Fruit fly (Drosophila melanogaster) whole organism, adult: ENCODE measurements around the gene CG7557.

ENCODE experiments used
- CG12768 ChIP-seq: fragments of 200-800 bp; sonication (Bioruptor generic); optimal IDR thresholded peaks from 2 replicates; lab custom pipeline; 2017; ENCODE audit warnings: missing biosample characterization, missing genetic modification characterization, mild to moderate bottlenecking, moderate library complexity, missing genetic modification reagents
- CG33017 ChIP-seq: fragments of 200-800 bp; sonication (Bioruptor generic); optimal IDR thresholded peaks from 2 replicates; lab custom pipeline; 2018; ENCODE audit warnings: missing biosample characterization, mild to moderate bottlenecking, missing genetic modification characterization, moderate library complexity
- CG5204 ChIP-seq: fragments of 200-800 bp; sonication (Bioruptor generic); optimal IDR thresholded peaks from 2 replicates; lab custom pipeline; 2016; ENCODE audit warnings: missing biosample characterization, missing genetic modification characterization
- CG7101 ChIP-seq: fragments of 200-800 bp; sonication (Bioruptor generic); optimal IDR thresholded peaks from 2 replicates; lab custom pipeline; 2018; ENCODE audit warnings: missing biosample characterization, mild to moderate bottlenecking, missing genetic modification characterization, moderate library complexity
- Clk ChIP-seq: fragments of 200-800 bp; sonication (Bioruptor generic); optimal IDR thresholded peaks from 2 replicates; lab custom pipeline; 2017; ENCODE audit warnings: missing biosample characterization, missing genetic modification characterization
- Crg-1 ChIP-seq: fragments of 200-800 bp; sonication (Bioruptor generic); optimal IDR thresholded peaks from 2 replicates; lab custom pipeline; 2016; ENCODE audit warnings: missing biosample characterization, missing genetic modification characterization
- Hr96 ChIP-seq: fragments of 200-800 bp; sonication (Bioruptor generic); optimal IDR thresholded peaks from 2 replicates; lab custom pipeline; 2016; ENCODE audit warnings: missing biosample characterization, missing genetic modification characterization
- Mnt ChIP-seq: fragments of 200-800 bp; sonication (Bioruptor generic); optimal IDR thresholded peaks from 2 replicates; lab custom pipeline; 2016; ENCODE audit warnings: missing biosample characterization, mild to moderate bottlenecking, missing genetic modification characterization
- cic ChIP-seq: fragments of 200-800 bp; sonication (Bioruptor generic); optimal IDR thresholded peaks from 2 replicates; lab custom pipeline; 2017; ENCODE audit warnings: missing biosample characterization, mild to moderate bottlenecking, missing genetic modification characterization, moderate library complexity
- ovo ChIP-seq: fragments of 200-800 bp; sonication (Bioruptor generic); optimal IDR thresholded peaks from 2 replicates; lab custom pipeline; 2016; ENCODE audit warnings: missing biosample characterization, missing genetic modification characterization
- pad ChIP-seq: fragments of 200-800 bp; sonication (Bioruptor generic); optimal IDR thresholded peaks from 3 replicates; lab custom pipeline; 2017; ENCODE audit warnings: missing biosample characterization, missing genetic modification characterization, mild to moderate bottlenecking, moderate library complexity, missing genetic modification reagents
- tj ChIP-seq: fragments of 200-800 bp; sonication (Bioruptor generic); optimal IDR thresholded peaks from 3 replicates; lab custom pipeline; 2017; ENCODE audit warnings: missing biosample characterization, mild to moderate bottlenecking, missing genetic modification characterization, moderate library complexity
- toe ChIP-seq: fragments of 200-800 bp; sonication (Bioruptor generic); optimal IDR thresholded peaks from 2 replicates; lab custom pipeline; 2016; ENCODE audit warnings: missing biosample characterization, missing genetic modification characterization

DNA sequence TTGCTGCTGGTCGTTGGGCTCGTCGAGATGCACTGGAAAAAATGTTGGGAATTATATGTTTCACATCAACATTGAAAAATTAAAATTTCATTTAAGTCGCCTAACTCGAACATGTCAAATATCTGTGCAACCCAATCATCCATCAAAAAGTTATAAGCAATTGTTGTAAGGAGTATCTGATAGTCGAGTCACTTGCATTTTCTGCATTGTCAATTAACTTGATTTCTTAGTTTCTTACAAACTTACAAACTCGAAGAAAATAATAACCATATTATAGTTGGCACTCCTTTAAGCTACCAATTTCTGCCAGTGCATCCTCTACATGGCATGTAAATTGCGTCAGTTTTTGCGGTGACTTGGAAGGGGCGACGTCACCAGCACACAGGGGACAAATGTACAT, 38.2 kb downstream of the CG7557 start:
- TF ChIP-seq cic (GFP tag; lab: Kevin White, UChicago) (no peak), Hr96 (GFP tag; lab: Kevin White, UChicago) (no peak), CG5204 (GFP tag; lab: Kevin White, UChicago) (no peak), toe (GFP tag; lab: Kevin White, UChicago) (no peak), tj (GFP tag; lab: Kevin White, UChicago) (no peak), Clk (no peak), pad (GFP tag; lab: Kevin White, UChicago) (no peak), Mnt (GFP tag; lab: Kevin White, UChicago) (no peak), ovo (GFP tag; lab: Kevin White, UChicago) (no peak), CG33017 (tag; lab: Kevin White, UChicago) (no peak), Crg-1 (GFP tag; lab: Kevin White, UChicago) (no peak), CG12768 (GFP tag; lab: Kevin White, UChicago) (no peak), CG7101 (tag; lab: Kevin White, UChicago) (no peak)
